Worm (Caenorhabditis elegans) whole organism, L3 larva: ENCODE data around the gene C38D9.2.

Experiments used
- ceh-16 ChIP-seq: sonication (generic microtip); optimal IDR thresholded peaks from 2 replicates; lab custom pipeline; 2017; ENCODE audit warnings: missing biosample characterization, missing genetic modification characterization
- fkh-10 ChIP-seq: sonication (generic microtip); optimal IDR thresholded peaks from 2 replicates; lab custom pipeline; 2017; ENCODE audit warnings: missing biosample characterization, missing genetic modification reagents, missing genetic modification characterization
- nhr-67 ChIP-seq: fragments of 150-350 bp; optimal IDR thresholded peaks from 2 replicates; lab custom pipeline; 2014; ENCODE audit warnings: missing biosample characterization, missing genetic modification characterization
- ztf-11 ChIP-seq: fragments of 150-350 bp; optimal IDR thresholded peaks from 2 replicates; lab custom pipeline; 2014; ENCODE audit warnings: missing biosample characterization, missing genetic modification characterization

DNA sequence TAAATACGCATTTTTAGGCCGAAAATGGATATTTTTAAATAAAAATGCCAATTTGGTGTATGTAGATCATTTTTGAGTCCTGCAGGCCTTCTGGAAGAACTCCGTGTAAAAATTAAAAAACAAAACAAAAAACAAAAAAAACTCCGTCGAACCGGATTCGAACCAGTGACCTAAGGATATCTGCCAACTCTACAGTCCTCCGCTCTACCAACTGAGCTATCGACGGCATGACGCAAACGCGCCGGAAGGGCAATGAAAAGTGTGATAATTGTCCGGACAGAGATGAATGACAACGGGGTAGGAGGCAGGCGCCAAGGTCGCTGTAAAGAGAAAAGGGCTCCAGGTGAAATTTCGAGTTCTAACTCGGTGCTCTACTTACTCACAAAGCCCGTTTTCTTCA, 24.6 kb upstream of the C38D9.2 start:
- TF ChIP-seq ztf-11 (tag; lab: Kevin White, UChicago) = no peak
- TF ChIP-seq nhr-67 (tag; lab: Kevin White, UChicago) = no peak
- no peak for TF ChIP-seq fkh-10 (GFP tag; lab: Kevin White, UChicago)
- no peak for TF ChIP-seq ceh-16 (tag; lab: Kevin White, UChicago)
